Worm (Caenorhabditis elegans) whole organism, young adult: Measurements from ENCODE around the gene F43C1.5.

Source experiments
- B0035.1 ChIP-seq: sonication (generic microtip); optimal IDR thresholded peaks from 2 replicates; lab custom pipeline; 2016; ENCODE audit warnings: missing genetic modification characterization, mild to moderate bottlenecking, missing compliant biosample characterization, missing genotype, missing genetic modification reagents
- C06A6.2 ChIP-seq: fragments of 200-800 bp; sonication (Bioruptor generic); conservative IDR thresholded peaks from 2 replicates; pipeline ENCODE4 v1.3.6; 2022; ENCODE audit warnings: missing genetic modification characterization, missing compliant biosample characterization
- F10E7.11 ChIP-seq: sonication (generic microtip); optimal IDR thresholded peaks from 2 replicates; lab custom pipeline; 2017; ENCODE audit warnings: mild to moderate bottlenecking, missing genetic modification characterization, moderate library complexity, missing compliant biosample characterization
- F23B12.7 ChIP-seq: sonication (generic microtip); optimal IDR thresholded peaks from 2 replicates; lab custom pipeline; 2017; ENCODE audit warnings: missing genetic modification characterization, mild to moderate bottlenecking, missing compliant biosample characterization, antibody characterized with exemption, moderate library complexity; ENCODE audit not compliant: insufficient read depth
- F39B2.1 ChIP-seq: fragments of 200-800 bp; sonication (Bioruptor generic); IDR thresholded peaks from 2 replicates; pipeline ENCODE4 v1.3.6; 2022; ENCODE audit warnings: missing genetic modification reagents, missing genetic modification characterization, missing compliant biosample characterization
- F49E8.2 ChIP-seq: sonication (generic microtip); optimal IDR thresholded peaks from 3 replicates; lab custom pipeline; 2017; ENCODE audit warnings: missing genetic modification characterization, mild to moderate bottlenecking, missing compliant biosample characterization, antibody characterized with exemption, moderate library complexity; ENCODE audit not compliant: insufficient read depth
- T26A5.8 ChIP-seq: sonication (generic microtip); optimal IDR thresholded peaks from 2 replicates; lab custom pipeline; 2016; ENCODE audit warnings: missing genetic modification characterization, missing compliant biosample characterization
- Y79H2A.3 ChIP-seq: fragments of 200-800 bp; sonication (Bioruptor generic); conservative IDR thresholded peaks from 2 replicates; pipeline ENCODE4 v1.3.6; 2022; ENCODE audit warnings: missing genetic modification reagents, missing genetic modification characterization, missing compliant biosample characterization
- Y95B8A.8 ChIP-seq: fragments of 200-800 bp; sonication (Bioruptor generic); IDR thresholded peaks from 2 replicates; pipeline ENCODE4 v1.3.6; 2022; ENCODE audit warnings: missing genetic modification reagents, missing genetic modification characterization, missing compliant biosample characterization
- ZK185.1 ChIP-seq: sonication (generic microtip); optimal IDR thresholded peaks from 2 replicates; lab custom pipeline; 2016; ENCODE audit warnings: mild to moderate bottlenecking, missing genetic modification characterization, missing compliant biosample characterization; ENCODE audit not compliant: poor library complexity, severe bottlenecking
- atf-7 ChIP-seq: sonication (generic microtip); optimal IDR thresholded peaks from 2 replicates; lab custom pipeline; 2017; ENCODE audit warnings: mild to moderate bottlenecking, missing genetic modification characterization, missing compliant biosample characterization
- ccch-3 ChIP-seq: fragments of 200-800 bp; sonication (Bioruptor generic); optimal IDR thresholded peaks from 2 replicates; lab custom pipeline; 2018; ENCODE audit warnings: mild to moderate bottlenecking, missing genetic modification characterization, missing compliant biosample characterization
- ceh-27 ChIP-seq: fragments of 200-800 bp; sonication (Bioruptor generic); optimal IDR thresholded peaks from 2 replicates; lab custom pipeline; 2018; ENCODE audit warnings: mild to moderate bottlenecking, missing genetic modification characterization, moderate library complexity, missing compliant biosample characterization
- ceh-58 ChIP-seq: fragments of 200-800 bp; sonication (Bioruptor generic); IDR thresholded peaks from 2 replicates; pipeline ENCODE4 v1.3.6; 2022; ENCODE audit warnings: missing genetic modification characterization, missing compliant biosample characterization
- ceh-91 ChIP-seq: fragments of 200-800 bp; sonication (Bioruptor generic); IDR thresholded peaks from 2 replicates; pipeline ENCODE4 v1.3.6; 2022; ENCODE audit warnings: missing genetic modification reagents, missing genetic modification characterization, missing compliant biosample characterization
- dox-1 ChIP-seq: fragments of 200-800 bp; sonication (Bioruptor generic); IDR thresholded peaks from 2 replicates; pipeline ENCODE4 v1.3.6; 2022; ENCODE audit warnings: missing genetic modification reagents, missing genetic modification characterization, missing compliant biosample characterization
- dpff-1 ChIP-seq: sonication (generic microtip); optimal IDR thresholded peaks from 2 replicates; lab custom pipeline; 2017; ENCODE audit warnings: mild to moderate bottlenecking, missing genetic modification characterization, missing compliant biosample characterization
- efl-1 ChIP-seq: fragments of 150-350 bp; optimal IDR thresholded peaks from 2 replicates; lab custom pipeline; 2014; ENCODE audit warnings: missing biosample characterization, missing genetic modification reagents, missing genetic modification characterization
- egrh-3 ChIP-seq: fragments of 200-800 bp; sonication (Bioruptor generic); IDR thresholded peaks from 2 replicates; pipeline ENCODE4 v1.3.6; 2022; ENCODE audit warnings: missing genetic modification reagents, missing genetic modification characterization, missing compliant biosample characterization
- ets-4 ChIP-seq: fragments of 200-800 bp; sonication (Bioruptor generic); optimal IDR thresholded peaks from 2 replicates; lab custom pipeline; 2018; ENCODE audit warnings: mild to moderate bottlenecking, missing genetic modification characterization, missing compliant biosample characterization
- fkh-3 ChIP-seq: sonication (generic microtip); optimal IDR thresholded peaks from 2 replicates; lab custom pipeline; 2016; ENCODE audit warnings: mild to moderate bottlenecking, missing genetic modification characterization, missing compliant biosample characterization
- gei-17 ChIP-seq: fragments of 200-800 bp; sonication (Bioruptor generic); optimal IDR thresholded peaks from 2 replicates; lab custom pipeline; 2018; ENCODE audit warnings: mild to moderate bottlenecking, missing genetic modification characterization, missing compliant biosample characterization
- hlh-26 ChIP-seq: fragments of 200-800 bp; sonication (Bioruptor generic); conservative IDR thresholded peaks from 2 replicates; pipeline ENCODE4 v1.3.6; 2022; ENCODE audit warnings: missing genetic modification reagents, missing genetic modification characterization, missing compliant biosample characterization
- hmg-1.2 ChIP-seq: fragments of 200-800 bp; sonication (Bioruptor generic); IDR thresholded peaks from 2 replicates; pipeline ENCODE4 v1.3.6; 2022; ENCODE audit warnings: missing genetic modification reagents, missing genetic modification characterization, missing compliant biosample characterization
- lin-26 ChIP-seq: fragments of 200-800 bp; sonication (Bioruptor generic); IDR thresholded peaks from 2 replicates; pipeline ENCODE4 v1.3.6; 2022; ENCODE audit warnings: missing genetic modification reagents, missing genetic modification characterization, missing compliant biosample characterization
- lin-35 ChIP-seq, 3 experiments: fragments of 150-350 bp in 2 of 3; sonication (generic microtip) in 1 of 3; optimal IDR thresholded peaks; 2 replicates each; lab custom pipeline; 2014 to 2018; ENCODE audit warnings: missing biosample characterization in 3 of 3, missing genetic modification characterization in 3 of 3, missing genetic modification reagents in 3 of 3
- lin-40 ChIP-seq: sonication (generic microtip); optimal IDR thresholded peaks from 2 replicates; lab custom pipeline; 2016; ENCODE audit warnings: missing genetic modification characterization, mild to moderate bottlenecking, missing compliant biosample characterization, missing genotype, missing genetic modification reagents
- lsy-27 ChIP-seq: sonication (generic microtip); optimal IDR thresholded peaks from 2 replicates; lab custom pipeline; 2017; ENCODE audit warnings: missing genetic modification characterization, mild to moderate bottlenecking, missing compliant biosample characterization, antibody characterized with exemption, missing genotype, borderline replicate concordance; ENCODE audit not compliant: insufficient read depth
- madf-10 ChIP-seq: sonication (generic microtip); optimal IDR thresholded peaks from 2 replicates; lab custom pipeline; 2016; ENCODE audit warnings: mild to moderate bottlenecking, missing genetic modification characterization, missing compliant biosample characterization
- madf-6 ChIP-seq: fragments of 200-800 bp; sonication (Bioruptor generic); IDR thresholded peaks from 2 replicates; pipeline ENCODE4 v1.3.6; 2022; ENCODE audit warnings: missing genetic modification reagents, missing genetic modification characterization, missing compliant biosample characterization
- nfya-1 ChIP-seq: sonication (generic microtip); optimal IDR thresholded peaks from 2 replicates; lab custom pipeline; 2017; ENCODE audit warnings: antibody characterized with exemption, missing compliant biosample characterization, missing genetic modification characterization, borderline replicate concordance; ENCODE audit not compliant: insufficient read depth
- nfyb-1 ChIP-seq: fragments of 200-800 bp; sonication (Bioruptor generic); IDR thresholded peaks from 2 replicates; pipeline ENCODE4 v1.3.6; 2022; ENCODE audit warnings: missing genetic modification reagents, missing genetic modification characterization, missing compliant biosample characterization
- nhr-27 ChIP-seq: fragments of 200-800 bp; sonication (Bioruptor generic); optimal IDR thresholded peaks from 2 replicates; lab custom pipeline; 2018; ENCODE audit warnings: mild to moderate bottlenecking, missing genetic modification characterization, moderate library complexity, missing compliant biosample characterization
- nhr-80 ChIP-seq: sonication (generic microtip); optimal IDR thresholded peaks from 2 replicates; lab custom pipeline; 2016; ENCODE audit warnings: missing genetic modification characterization, missing compliant biosample characterization
- pbrm-1 ChIP-seq: fragments of 200-800 bp; sonication (Bioruptor generic); IDR thresholded peaks from 2 replicates; pipeline ENCODE4 v1.3.6; 2022; ENCODE audit warnings: missing genetic modification reagents, missing genetic modification characterization, missing compliant biosample characterization
- pha-4 ChIP-seq: fragments of 150-350 bp; sonication (generic microtip); optimal IDR thresholded peaks from 2 replicates; lab custom pipeline; 2014; ENCODE audit warnings: missing biosample characterization, missing genetic modification reagents, missing genetic modification characterization
- sea-2 ChIP-seq: fragments of 200-800 bp; sonication (Bioruptor generic); IDR thresholded peaks from 2 replicates; pipeline ENCODE4 v1.3.6; 2022; ENCODE audit warnings: missing genetic modification characterization, missing compliant biosample characterization
- snpc-4 ChIP-seq, 5 experiments: fragments of 150-350 bp in 1 of 5; sonication (generic microtip) in 4 of 5; optimal IDR thresholded peaks; 2 replicates each; lab custom pipeline; 2014 to 2018; ENCODE audit warnings: missing genetic modification characterization in 5 of 5, missing biosample characterization in 3 of 5, antibody characterized with exemption in 2 of 5, mild to moderate bottlenecking in 2 of 5, missing compliant biosample characterization in 2 of 5, missing genotype in 2 of 5, moderate library complexity in 2 of 5, missing genetic modification reagents in 1 of 5
- somi-1 ChIP-seq: fragments of 200-800 bp; sonication (Bioruptor generic); optimal IDR thresholded peaks from 2 replicates; lab custom pipeline; 2018; ENCODE audit warnings: mild to moderate bottlenecking, missing genetic modification characterization, missing compliant biosample characterization
- sptf-2 ChIP-seq: fragments of 200-800 bp; sonication (Bioruptor generic); optimal IDR thresholded peaks from 2 replicates; lab custom pipeline; 2018; ENCODE audit warnings: mild to moderate bottlenecking, missing genetic modification characterization, missing compliant biosample characterization
- tlf-1 ChIP-seq: fragments of 200-800 bp; sonication (Bioruptor generic); optimal IDR thresholded peaks from 2 replicates; lab custom pipeline; 2018; ENCODE audit warnings: mild to moderate bottlenecking, missing genetic modification characterization, missing compliant biosample characterization
- unc-62 ChIP-seq: fragments of 150-350 bp; optimal IDR thresholded peaks from 2 replicates; lab custom pipeline; 2014; ENCODE audit warnings: missing biosample characterization, missing genetic modification reagents, missing genetic modification characterization
- ztf-18 ChIP-seq: sonication (generic microtip); optimal IDR thresholded peaks from 2 replicates; lab custom pipeline; 2016; ENCODE audit warnings: missing genotype, mild to moderate bottlenecking, missing genetic modification characterization, missing compliant biosample characterization
- ztf-25 ChIP-seq: fragments of 200-800 bp; sonication (Bioruptor generic); IDR thresholded peaks from 2 replicates; pipeline ENCODE4 v1.3.6; 2022; ENCODE audit warnings: missing genetic modification reagents, missing genetic modification characterization, missing compliant biosample characterization
- ztf-26 ChIP-seq: sonication (generic microtip); optimal IDR thresholded peaks from 2 replicates; lab custom pipeline; 2017; ENCODE audit warnings: missing genetic modification characterization, missing compliant biosample characterization
- ztf-28 ChIP-seq: fragments of 200-800 bp; sonication (Bioruptor generic); IDR thresholded peaks from 2 replicates; pipeline ENCODE4 v1.3.6; 2022; ENCODE audit warnings: missing genetic modification reagents, missing genetic modification characterization, missing compliant biosample characterization
- ztf-3 ChIP-seq: fragments of 200-800 bp; sonication (Bioruptor generic); optimal IDR thresholded peaks from 2 replicates; lab custom pipeline; 2018; ENCODE audit warnings: mild to moderate bottlenecking, missing genetic modification characterization, missing compliant biosample characterization

The F43C1.5 gene

DNA sequence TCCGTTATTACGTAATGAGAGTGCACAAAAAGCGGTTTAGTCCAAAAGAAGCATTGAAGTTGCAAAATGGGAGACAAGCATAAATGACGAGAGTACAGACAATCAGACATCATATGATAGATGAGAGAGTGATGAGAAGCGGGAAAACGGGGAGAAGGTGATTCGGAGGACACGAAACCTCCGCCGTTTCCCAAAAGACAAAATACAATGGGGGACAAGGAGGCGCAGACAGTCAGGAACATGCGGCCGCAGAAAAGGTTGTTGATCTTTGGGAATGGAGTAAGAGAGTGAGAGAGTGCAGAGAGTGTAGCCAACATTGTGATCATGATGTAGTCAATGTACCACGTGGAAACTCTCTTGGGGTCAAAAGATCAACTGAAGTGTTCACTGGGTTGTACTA is 8.7 kb downstream of the F43C1.5 start (continued):
- peak; percentile 42; the same call in 1 of the 2 replicates for TF ChIP-seq madf-6 (GFP tag; lab: Robert Waterston, UW)
- peak; percentile 33 for TF ChIP-seq F23B12.7 (tag; lab: Kevin White, UChicago)
- peak; percentile 71; the same call in 1 of the 2 replicates for TF ChIP-seq pbrm-1 (GFP tag; lab: Robert Waterston, UW)
- peak; percentile 93 for TF ChIP-seq somi-1
- TF ChIP-seq efl-1 (GFP tag; lab: Kevin White, UChicago), result no peak
- peak; percentile 87 for TF ChIP-seq ztf-26
- TF ChIP-seq madf-10 (tag; lab: Kevin White, UChicago), result peak; percentile 79
- TF ChIP-seq ZK185.1 (tag; lab: Kevin White, UChicago), result peak; percentile 76
- TF ChIP-seq atf-7, result peak; percentile 91
- peak; percentile 72 for TF ChIP-seq pha-4 (tag; lab: Kevin White, UChicago)
- no peak for TF ChIP-seq ceh-91
- peak; percentile 86 for TF ChIP-seq C06A6.2
- no peak for TF ChIP-seq dpff-1 (tag; lab: Kevin White, UChicago)
- TF ChIP-seq lin-26 (GFP tag; lab: Robert Waterston, UW), result peak; percentile 57; the same call in 1 of the 2 replicates
- TF ChIP-seq egrh-3 (GFP tag; lab: Robert Waterston, UW), result peak; percentile 34; the same call in 1 of the 2 replicates
- no peak for TF ChIP-seq snpc-4 (GFP tag; optimal IDR thresholded peaks at IDR 0.05; lab: Kevin White, UChicago)
- peak; percentile 28 to 66 (median 50) for TF ChIP-seq snpc-4 (tag; optimal IDR thresholded peaks at IDR 0.05; lab: Kevin White, UChicago)
- TF ChIP-seq nfyb-1 (GFP tag; lab: Robert Waterston, UW), result peak; percentile 86
- TF ChIP-seq hlh-26, result no peak
- TF ChIP-seq sea-2 (GFP tag; lab: Robert Waterston, UW), result no peak
- TF ChIP-seq ztf-18 (tag; lab: Kevin White, UChicago), result peak; percentile 66
- peak; percentile 52 for TF ChIP-seq B0035.1 (tag; lab: Kevin White, UChicago)
- no peak for TF ChIP-seq Y95B8A.8 (GFP tag; lab: Robert Waterston, UW)
- TF ChIP-seq hmg-1.2, result peak; percentile 97
- TF ChIP-seq F39B2.1 (GFP tag; lab: Robert Waterston, UW), result no peak
- TF ChIP-seq lin-35 (GFP tag; optimal IDR thresholded peaks at IDR 0.05; lab: Kevin White, UChicago), result peak in 1 of 3 experiments; percentile 46
- no peak for TF ChIP-seq nhr-27 (tag; lab: Kevin White, UChicago)
- peak; percentile 38 for TF ChIP-seq gei-17
- no peak for TF ChIP-seq fkh-3 (tag; lab: Kevin White, UChicago)
- peak; percentile 28 for TF ChIP-seq lsy-27 (tag; lab: Kevin White, UChicago)
- TF ChIP-seq Y79H2A.3, result no peak
- TF ChIP-seq dox-1 (GFP tag; lab: Robert Waterston, UW), result no peak; the same call in 1 of the 2 replicates
- TF ChIP-seq nfya-1 (tag; lab: Kevin White, UChicago), result no peak
- TF ChIP-seq ets-4, result no peak
- no peak for TF ChIP-seq F49E8.2 (tag; lab: Kevin White, UChicago)
- TF ChIP-seq F10E7.11, result no peak
- TF ChIP-seq ccch-3 (GFP tag; lab: Kevin White, UChicago), result no peak
- peak; percentile 56 for TF ChIP-seq tlf-1 (GFP tag; lab: Kevin White, UChicago)
- TF ChIP-seq sptf-2 (GFP tag; lab: Kevin White, UChicago), result no peak
- no peak for TF ChIP-seq T26A5.8 (tag; lab: Kevin White, UChicago)
- peak; percentile 52 for TF ChIP-seq ztf-3 (GFP tag; lab: Kevin White, UChicago)
- TF ChIP-seq ztf-25, result no peak
- peak; percentile 50 for TF ChIP-seq unc-62 (GFP tag; lab: Kevin White, UChicago)
- no peak for TF ChIP-seq ceh-58 (GFP tag; lab: Robert Waterston, UW)
- TF ChIP-seq lin-40 (tag; lab: Kevin White, UChicago), result peak; percentile 93
- no peak for TF ChIP-seq ztf-28 (GFP tag; lab: Robert Waterston, UW)
- TF ChIP-seq ceh-27 (GFP tag; lab: Kevin White, UChicago), result peak; percentile 79
- TF ChIP-seq nhr-80 (tag; lab: Kevin White, UChicago), result peak; percentile 93
